Fruit fly (Drosophila melanogaster): ENCODE data around the gene CG14137.

dm6 chr3L:11609835-11610234, 10.0 kb upstream of the CG14137 start, which contains the start of gene CG42832:
- TF ChIP-seq dmrt99B (tag; optimal IDR thresholded peaks at IDR 0.05): no peak
- TF ChIP-seq Myb (GFP tag; optimal IDR thresholded peaks at IDR 0.05): no peak
- TF ChIP-seq slbo (GFP tag; IDR thresholded peaks at IDR 0.05): no peak
- TF ChIP-seq CG11085 (GFP tag; IDR thresholded peaks at IDR 0.05): no peak
- no peak for TF ChIP-seq Bdp1 (GFP tag; optimal IDR thresholded peaks at IDR 0.05)
- no peak for TF ChIP-seq HLH54F (GFP tag; optimal IDR thresholded peaks at IDR 0.05)
- TF ChIP-seq ttk (GFP tag; IDR thresholded peaks at IDR 0.05): no peak
- TF ChIP-seq CG4820 (GFP tag; optimal IDR thresholded peaks at IDR 0.05): no peak
- no peak for TF ChIP-seq Ssrp (tag; optimal IDR thresholded peaks at IDR 0.05)
- TF ChIP-seq Poxn (GFP tag; IDR thresholded peaks at IDR 0.05): no peak
- TF ChIP-seq Dbx (GFP tag; IDR thresholded peaks at IDR 0.05): no peak

Data from whole organism, embryonic.